Fruit fly (Drosophila melanogaster) whole organism, embryonic: ENCODE data around the gene CG17221.

ENCODE experiments used
- Antp ChIP-seq: fragments of 200-800 bp; sonication (Bioruptor generic); optimal IDR thresholded peaks from 3 replicates; lab custom pipeline; 2016; ENCODE audit warnings: missing biosample characterization, missing genetic modification characterization
- Asciz ChIP-seq: fragments of 200-800 bp; sonication (Bioruptor generic); optimal IDR thresholded peaks from 2 replicates; lab custom pipeline; 2017; ENCODE audit warnings: missing biosample characterization, mild to moderate bottlenecking, missing genetic modification characterization, missing genetic modification reagents
- Atf3 ChIP-seq: fragments of 200-800 bp; sonication (Bioruptor generic); optimal IDR thresholded peaks from 3 replicates; lab custom pipeline; 2016; ENCODE audit warnings: missing biosample characterization, missing genetic modification characterization
- CG1233 ChIP-seq: fragments of 200-800 bp; sonication (Bioruptor generic); optimal IDR thresholded peaks from 4 replicates; lab custom pipeline; 2018; ENCODE audit warnings: missing biosample characterization, mild to moderate bottlenecking, missing genetic modification characterization
- CG13424 ChIP-seq: fragments of 200-800 bp; sonication (Bioruptor generic); optimal IDR thresholded peaks from 2 replicates; lab custom pipeline; 2019; ENCODE audit warnings: missing biosample characterization, mild to moderate bottlenecking, missing genetic modification characterization, moderate library complexity
- CG15011 ChIP-seq: fragments of 200-800 bp; sonication (Bioruptor generic); optimal IDR thresholded peaks from 3 replicates; lab custom pipeline; 2018; ENCODE audit warnings: missing biosample characterization, mild to moderate bottlenecking, missing genetic modification characterization
- CG15479 ChIP-seq: fragments of 200-800 bp; sonication (Bioruptor generic); optimal IDR thresholded peaks from 3 replicates; lab custom pipeline; 2019; ENCODE audit warnings: missing biosample characterization, mild to moderate bottlenecking, missing genetic modification characterization, moderate library complexity
- CG17385 ChIP-seq: fragments of 200-800 bp; sonication (Bioruptor generic); optimal IDR thresholded peaks from 3 replicates; lab custom pipeline; 2018; ENCODE audit warnings: missing biosample characterization, mild to moderate bottlenecking, missing genetic modification characterization
- CG18262 ChIP-seq: fragments of 200-800 bp; optimal IDR thresholded peaks from 3 replicates; lab custom pipeline; 2019; ENCODE audit warnings: missing biosample characterization, mild to moderate bottlenecking, missing genetic modification characterization, moderate library complexity
- CG2120 ChIP-seq: fragments of 200-800 bp; sonication (Bioruptor generic); optimal IDR thresholded peaks from 3 replicates; lab custom pipeline; 2016; ENCODE audit warnings: missing biosample characterization, missing genetic modification characterization
- CG2712 ChIP-seq: fragments of 200-800 bp; optimal IDR thresholded peaks from 3 replicates; lab custom pipeline; 2019; ENCODE audit warnings: missing biosample characterization, mild to moderate bottlenecking, missing genetic modification characterization, moderate library complexity
- CG31365 ChIP-seq: fragments of 200-800 bp; sonication (Bioruptor generic); optimal IDR thresholded peaks from 2 replicates; lab custom pipeline; 2018; ENCODE audit warnings: missing biosample characterization, mild to moderate bottlenecking, missing genetic modification characterization
- CG34422 ChIP-seq: fragments of 200-800 bp; sonication (Bioruptor generic); IDR thresholded peaks from 3 replicates; pipeline ENCODE4 v1.3.6; 2022; ENCODE audit warnings: missing biosample characterization, missing genetic modification characterization
- CG3838 ChIP-seq: fragments of 200-800 bp; sonication (Bioruptor generic); optimal IDR thresholded peaks from 3 replicates; lab custom pipeline; 2016; ENCODE audit warnings: missing biosample characterization, missing genetic modification characterization
- CG6683 ChIP-seq: fragments of 200-800 bp; sonication (Bioruptor generic); optimal IDR thresholded peaks from 2 replicates; lab custom pipeline; 2017; ENCODE audit warnings: missing biosample characterization, mild to moderate bottlenecking, missing genetic modification characterization, missing genetic modification reagents
- CG7987 ChIP-seq: fragments of 200-800 bp; sonication (Bioruptor generic); optimal IDR thresholded peaks from 2 replicates; lab custom pipeline; 2018; ENCODE audit warnings: missing biosample characterization, mild to moderate bottlenecking, missing genetic modification characterization, moderate library complexity
- CG8281 ChIP-seq: fragments of 200-800 bp; sonication (Bioruptor generic); optimal IDR thresholded peaks from 2 replicates; lab custom pipeline; 2018; ENCODE audit warnings: missing biosample characterization, mild to moderate bottlenecking, missing genetic modification characterization, moderate library complexity
- CG9609 ChIP-seq: fragments of 200-800 bp; sonication (Bioruptor generic); optimal IDR thresholded peaks from 3 replicates; lab custom pipeline; 2016; ENCODE audit warnings: missing biosample characterization, missing genetic modification characterization
- CTCF ChIP-seq: fragments of 200-800 bp; sonication (Bioruptor generic); optimal IDR thresholded peaks from 2 replicates; lab custom pipeline; 2017; ENCODE audit warnings: missing biosample characterization, mild to moderate bottlenecking, missing genetic modification characterization, moderate library complexity
- Dip3 ChIP-seq: fragments of 200-800 bp; sonication (Bioruptor generic); optimal IDR thresholded peaks from 3 replicates; lab custom pipeline; 2016; ENCODE audit warnings: missing biosample characterization, missing genetic modification characterization
- Dll ChIP-seq: fragments of 200-800 bp; sonication (Bioruptor generic); IDR thresholded peaks from 4 replicates; pipeline ENCODE4 v1.3.6; 2022; ENCODE audit warnings: missing biosample characterization, missing genetic modification characterization; ENCODE audit not compliant: partially characterized antibody
- Eip74EF ChIP-seq, 2 experiments: fragments of 200-800 bp in 1 of 2; fragments of >200 bp in 1 of 2; sonication (Bioruptor generic) in 1 of 2; optimal IDR thresholded peaks; 2 replicates each; lab custom pipeline; 2017 to 2019; ENCODE audit warnings: missing biosample characterization in 2 of 2, missing genetic modification characterization in 2 of 2, mild to moderate bottlenecking in 1 of 2, moderate library complexity in 1 of 2
- Hand ChIP-seq: fragments of 200-800 bp; sonication (Bioruptor generic); optimal IDR thresholded peaks from 2 replicates; lab custom pipeline; 2017; ENCODE audit warnings: mild to moderate bottlenecking, missing biosample characterization, missing genetic modification reagents, missing genetic modification characterization
- Hsf ChIP-seq: fragments of 200-800 bp; sonication (Bioruptor generic); optimal IDR thresholded peaks from 3 replicates; lab custom pipeline; 2016; ENCODE audit warnings: missing biosample characterization, missing genetic modification characterization
- Lhr ChIP-seq: fragments of 200-800 bp; sonication (Bioruptor generic); optimal IDR thresholded peaks from 3 replicates; lab custom pipeline; 2017; ENCODE audit warnings: mild to moderate bottlenecking, missing biosample characterization, missing genetic modification reagents, missing genetic modification characterization
- MBD-R2 ChIP-seq: fragments of 200-800 bp; sonication (Bioruptor generic); IDR thresholded peaks from 2 replicates; pipeline ENCODE4 v1.3.6; 2022; ENCODE audit warnings: missing biosample characterization, missing genetic modification characterization
- NC2β ChIP-seq: fragments of 200-800 bp; sonication (Bioruptor generic); optimal IDR thresholded peaks from 2 replicates; lab custom pipeline; 2016; ENCODE audit warnings: missing biosample characterization, missing genetic modification characterization
- Pdp1 ChIP-seq, 2 experiments: fragments of 200-800 bp; sonication (Bioruptor generic); optimal IDR thresholded peaks; 3 replicates each; lab custom pipeline; 2016; ENCODE audit warnings: missing biosample characterization in 2 of 2, missing genetic modification characterization in 2 of 2, mild to moderate bottlenecking in 1 of 2, moderate library complexity in 1 of 2
- Ssrp ChIP-seq: fragments of 200-800 bp; sonication (Bioruptor generic); optimal IDR thresholded peaks from 2 replicates; lab custom pipeline; 2018; ENCODE audit warnings: missing biosample characterization, mild to moderate bottlenecking, missing genetic modification characterization, moderate library complexity
- Xrp1 ChIP-seq: fragments of 200-800 bp; sonication (Bioruptor generic); IDR thresholded peaks from 2 replicates; pipeline ENCODE4 v1.3.6; 2022; ENCODE audit warnings: missing biosample characterization, missing genetic modification characterization
- ase ChIP-seq: fragments of 200-800 bp; sonication (Bioruptor generic); IDR thresholded peaks from 3 replicates; pipeline ENCODE4 v1.3.6; 2022; ENCODE audit warnings: missing biosample characterization, missing genetic modification characterization
- ash1 ChIP-seq: fragments of 200-800 bp; sonication (Bioruptor generic); optimal IDR thresholded peaks from 2 replicates; lab custom pipeline; 2018; ENCODE audit warnings: missing biosample characterization, mild to moderate bottlenecking, missing genetic modification characterization
- chm ChIP-seq: fragments of 200-800 bp; sonication (Bioruptor generic); IDR thresholded peaks from 2 replicates; pipeline ENCODE4 v1.3.6; 2022; ENCODE audit warnings: missing biosample characterization, missing genetic modification characterization
- dm ChIP-seq: fragments of 200-800 bp; sonication (Bioruptor generic); optimal IDR thresholded peaks from 3 replicates; lab custom pipeline; 2016; ENCODE audit warnings: missing biosample characterization, missing genetic modification characterization
- dysf ChIP-seq: fragments of 200-800 bp; sonication (Bioruptor generic); IDR thresholded peaks from 3 replicates; pipeline ENCODE4 v1.3.6; 2022; ENCODE audit warnings: missing biosample characterization, missing genetic modification characterization
- en ChIP-seq: fragments of 200-800 bp; sonication (Bioruptor generic); optimal IDR thresholded peaks from 2 replicates; lab custom pipeline; 2016; ENCODE audit warnings: missing biosample characterization, missing genetic modification characterization
- fd3F ChIP-seq: fragments of 200-800 bp; sonication (Bioruptor generic); optimal IDR thresholded peaks from 2 replicates; lab custom pipeline; 2018; ENCODE audit warnings: missing biosample characterization, mild to moderate bottlenecking, missing genetic modification characterization, moderate library complexity
- gce ChIP-seq: fragments of 200-800 bp; sonication (Bioruptor generic); IDR thresholded peaks from 3 replicates; pipeline ENCODE4 v1.3.6; 2022; ENCODE audit warnings: missing biosample characterization, missing genetic modification characterization
- ham ChIP-seq: fragments of 200-800 bp; sonication (Bioruptor generic); IDR thresholded peaks from 2 replicates; pipeline ENCODE4 v1.3.6; 2022; ENCODE audit warnings: missing biosample characterization, missing genetic modification characterization
- lbe ChIP-seq: fragments of 200-800 bp; sonication (Bioruptor generic); optimal IDR thresholded peaks from 2 replicates; lab custom pipeline; 2016; ENCODE audit warnings: missing biosample characterization, mild to moderate bottlenecking, missing genetic modification characterization
- lilli ChIP-seq: fragments of 200-800 bp; sonication (Bioruptor generic); optimal IDR thresholded peaks from 3 replicates; lab custom pipeline; 2016; ENCODE audit warnings: missing biosample characterization, missing genetic modification characterization
- mam ChIP-seq: fragments of 200-800 bp; sonication (Bioruptor generic); optimal IDR thresholded peaks from 3 replicates; lab custom pipeline; 2016; ENCODE audit warnings: missing biosample characterization, missing genetic modification characterization
- mirr ChIP-seq: fragments of 200-800 bp; sonication (Bioruptor generic); optimal IDR thresholded peaks from 3 replicates; lab custom pipeline; 2018; ENCODE audit warnings: missing biosample characterization, mild to moderate bottlenecking, missing genetic modification characterization
- pb ChIP-seq: fragments of 200-800 bp; sonication (Bioruptor generic); optimal IDR thresholded peaks from 3 replicates; lab custom pipeline; 2016; ENCODE audit warnings: missing biosample characterization, missing genetic modification characterization
- pnt ChIP-seq: fragments of 200-800 bp; sonication (Bioruptor generic); optimal IDR thresholded peaks from 3 replicates; lab custom pipeline; 2016; ENCODE audit warnings: missing biosample characterization, missing genetic modification characterization
- scrt ChIP-seq: fragments of 200-800 bp; sonication (Bioruptor generic); optimal IDR thresholded peaks from 2 replicates; lab custom pipeline; 2018; ENCODE audit warnings: missing biosample characterization, mild to moderate bottlenecking, missing genetic modification characterization, moderate library complexity
- sim ChIP-seq: fragments of 200-800 bp; sonication (Bioruptor generic); IDR thresholded peaks from 2 replicates; pipeline ENCODE4 v1.3.6; 2022; ENCODE audit warnings: missing biosample characterization, missing genetic modification characterization
- vfl ChIP-seq: fragments of 200-800 bp; sonication (Bioruptor generic); optimal IDR thresholded peaks from 2 replicates; lab custom pipeline; 2016; ENCODE audit warnings: missing biosample characterization, missing genetic modification characterization
- z ChIP-seq: fragments of 200-800 bp; sonication (Bioruptor generic); IDR thresholded peaks from 3 replicates; pipeline ENCODE4 v1.3.6; 2022; ENCODE audit warnings: missing biosample characterization, missing genetic modification characterization
- zen ChIP-seq: fragments of 200-800 bp; sonication (Bioruptor generic); optimal IDR thresholded peaks from 3 replicates; lab custom pipeline; 2018; ENCODE audit warnings: missing biosample characterization, mild to moderate bottlenecking, missing genetic modification characterization, moderate library complexity

The CG17221 gene

DNA sequence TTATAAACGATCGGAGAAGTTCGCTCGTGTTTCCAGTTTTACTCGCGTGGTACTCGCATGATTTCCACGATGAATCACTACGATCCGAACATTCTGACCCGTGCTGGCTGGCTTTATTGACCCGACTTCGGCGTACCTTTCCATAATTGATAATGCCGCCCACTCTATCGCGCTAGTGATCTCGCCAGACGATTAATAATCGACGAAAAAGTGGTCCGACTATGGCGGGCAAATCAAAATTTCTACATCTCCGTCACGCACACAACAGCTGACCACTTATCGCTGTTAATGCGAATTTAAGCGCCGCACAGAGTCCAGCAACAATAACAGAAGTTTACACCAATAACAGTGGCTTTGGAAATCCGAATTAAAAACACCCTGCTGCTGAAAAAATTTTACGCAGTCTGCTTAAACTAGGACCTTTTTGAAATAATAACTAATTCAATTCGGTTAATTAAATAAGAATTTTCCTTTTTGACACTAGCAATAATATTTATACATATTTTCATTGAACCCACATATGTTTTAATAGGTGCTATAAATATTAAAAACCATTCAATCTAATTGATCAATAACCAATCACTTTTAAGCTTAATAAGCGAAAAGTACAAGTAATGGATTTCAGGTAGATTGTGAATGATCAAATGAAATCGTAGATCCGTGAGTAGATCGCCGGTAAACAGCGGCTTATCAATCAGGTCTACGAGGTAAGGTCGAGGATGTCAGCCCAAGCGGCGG, 16.1 kb downstream of the CG17221 start (continued):
- TF ChIP-seq Pdp1 (GFP tag; optimal IDR thresholded peaks at IDR 0.05; lab: Kevin White, UChicago) (peak; percentile 4 to 48), mirr (no peak), Antp (GFP tag; lab: Kevin White, UChicago) (peak; percentile 29), gce (no peak), Dll (GFP tag; lab: Robert Waterston, UW) (peak; percentile 53; the same call in 2 of the 4 replicates), lbe (GFP tag; lab: Kevin White, UChicago) (peak; percentile 5), pnt (GFP tag; lab: Kevin White, UChicago) (peak; percentile 31), dm (GFP tag; lab: Kevin White, UChicago) (no peak), CG7987 (GFP tag; lab: Kevin White, UChicago) (peak; percentile 91), Dip3 (peak; percentile 37), Hand (GFP tag; lab: Kevin White, UChicago) (no peak), en (GFP tag; lab: Kevin White, UChicago) (no peak), CG34422 (no peak), CG18262 (tag; lab: Kevin White, UChicago) (peak; percentile 60), ash1 (GFP tag; lab: Kevin White, UChicago) (no peak), NC2β (GFP tag; lab: Kevin White, UChicago) (no peak), dysf (GFP tag; lab: Robert Waterston, UW) (peak; percentile 53; the same call in 2 of the 3 replicates), CG15011 (GFP tag; lab: Kevin White, UChicago) (no peak), Lhr (GFP tag; lab: Kevin White, UChicago) (no peak), zen (tag; lab: Kevin White, UChicago) (no peak), chm (no peak), CG6683 (GFP tag; lab: Kevin White, UChicago) (no peak), CG15479 (GFP tag; lab: Kevin White, UChicago) (no peak), Ssrp (tag; lab: Kevin White, UChicago) (peak; percentile 33), fd3F (peak; percentile 15), Asciz (GFP tag; lab: Kevin White, UChicago) (no peak), ase (GFP tag; lab: Robert Waterston, UW) (no peak), CG17385 (GFP tag; lab: Kevin White, UChicago) (no peak), z (GFP tag; lab: Robert Waterston, UW) (no peak), scrt (GFP tag; lab: Kevin White, UChicago) (peak; percentile 6), pb (GFP tag; lab: Kevin White, UChicago) (no peak), Hsf (GFP tag; lab: Kevin White, UChicago) (peak; percentile 52), lilli (GFP tag; lab: Kevin White, UChicago) (peak; percentile 50), CG2120 (GFP tag; lab: Kevin White, UChicago) (peak; percentile 65), CG3838 (GFP tag; lab: Kevin White, UChicago) (no peak), CG31365 (no peak), ham (GFP tag; lab: Robert Waterston, UW) (no peak), CTCF (GFP tag; lab: Kevin White, UChicago) (no peak), mam (GFP tag; lab: Kevin White, UChicago) (peak; percentile 52), CG1233 (peak; percentile 12), CG8281 (tag; lab: Kevin White, UChicago) (peak; percentile 12), Atf3 (GFP tag; lab: Kevin White, UChicago) (no peak), Eip74EF (GFP tag; optimal IDR thresholded peaks at IDR 0.05; lab: Kevin White, UChicago) (no peak), CG2712 (tag; lab: Kevin White, UChicago) (peak; percentile 13), CG9609 (GFP tag; lab: Kevin White, UChicago) (no peak), CG13424 (tag; lab: Kevin White, UChicago) (peak; percentile 54), vfl (no peak), MBD-R2 (no peak; the same call in 1 of the 2 replicates), Xrp1 (GFP tag; lab: Robert Waterston, UW) (no peak), sim (GFP tag; lab: Robert Waterston, UW) (no peak)
